Fruit fly (Drosophila melanogaster) whole organism, wandering third instar larva: ENCODE measurements around the gene tll.

ENCODE experiments used
- Abd-B ChIP-seq: fragments of >200 bp; optimal IDR thresholded peaks from 2 replicates; lab custom pipeline; 2017; ENCODE audit warnings: missing biosample characterization, missing genetic modification characterization
- CG32264 ChIP-seq: fragments of 200-800 bp; sonication (Bioruptor generic); optimal IDR thresholded peaks from 2 replicates; lab custom pipeline; 2016; ENCODE audit warnings: missing biosample characterization, missing genetic modification characterization
- CG9705 ChIP-seq: fragments of 200-800 bp; sonication (Bioruptor generic); optimal IDR thresholded peaks from 2 replicates; lab custom pipeline; 2018; ENCODE audit warnings: missing biosample characterization, mild to moderate bottlenecking, missing genetic modification characterization
- CrebA ChIP-seq: fragments of 200-800 bp; sonication (Bioruptor generic); optimal IDR thresholded peaks from 2 replicates; lab custom pipeline; 2016; ENCODE audit warnings: missing biosample characterization, mild to moderate bottlenecking, missing genetic modification characterization, borderline replicate concordance
- Dfd ChIP-seq: fragments of >200 bp; optimal IDR thresholded peaks from 2 replicates; lab custom pipeline; 2017; ENCODE audit warnings: missing biosample characterization, missing genetic modification characterization
- Dif ChIP-seq: fragments of 200-275, 200-300 bp; sonication (Bioruptor generic); optimal IDR thresholded peaks from 2 replicates; lab custom pipeline; 2018; ENCODE audit warnings: missing biosample characterization, missing genetic modification characterization; ENCODE audit not compliant: partially characterized antibody
- GATAd ChIP-seq: sonication (Bioruptor generic); optimal IDR thresholded peaks from 2 replicates; lab custom pipeline; 2016; ENCODE audit warnings: missing biosample characterization, missing genetic modification characterization
- HLH106 ChIP-seq: fragments of 200-800 bp; optimal IDR thresholded peaks from 3 replicates; lab custom pipeline; 2019; ENCODE audit warnings: missing biosample characterization, mild to moderate bottlenecking, missing genetic modification characterization, moderate library complexity
- Hnf4 ChIP-seq: fragments of 200-800 bp; sonication (Bioruptor generic); optimal IDR thresholded peaks from 2 replicates; lab custom pipeline; 2016; ENCODE audit warnings: missing biosample characterization, mild to moderate bottlenecking, missing genetic modification characterization
- Hr78 ChIP-seq: fragments of >200 bp; optimal IDR thresholded peaks from 2 replicates; lab custom pipeline; 2017; ENCODE audit warnings: missing biosample characterization, missing genetic modification characterization
- Hr83 ChIP-seq: fragments of 200-300 bp; sonication (Bioruptor generic); optimal IDR thresholded peaks from 2 replicates; lab custom pipeline; 2016; ENCODE audit warnings: missing biosample characterization, mild to moderate bottlenecking, missing genetic modification characterization, moderate library complexity; ENCODE audit not compliant: poor library complexity, severe bottlenecking
- Jra ChIP-seq: sonication (Bioruptor generic); optimal IDR thresholded peaks from 2 replicates; lab custom pipeline; 2016; ENCODE audit warnings: missing biosample characterization, missing genetic modification characterization
- Mio ChIP-seq: sonication (Bioruptor generic); optimal IDR thresholded peaks from 2 replicates; lab custom pipeline; 2016; ENCODE audit warnings: missing biosample characterization, missing genetic modification characterization
- Myc ChIP-seq: fragments of >200 bp; optimal IDR thresholded peaks from 2 replicates; lab custom pipeline; 2017
- N ChIP-seq: fragments of >200 bp; optimal IDR thresholded peaks from 2 replicates; lab custom pipeline; 2018; ENCODE audit warnings: missing biosample characterization, missing external identifiers, missing genetic modification characterization
- OdsH ChIP-seq: fragments of 200-800 bp; sonication (Bioruptor generic); optimal IDR thresholded peaks from 2 replicates; lab custom pipeline; 2016; ENCODE audit warnings: missing biosample characterization, mild to moderate bottlenecking, missing genetic modification characterization
- Rel ChIP-seq, 2 experiments: fragments of 200-800 bp; sonication (Bioruptor generic) in 1 of 2; optimal IDR thresholded peaks; 2 replicates in 1 of 2; 3 replicates in 1 of 2; lab custom pipeline; 2016 to 2019; ENCODE audit warnings: mild to moderate bottlenecking in 2 of 2, missing biosample characterization in 2 of 2, missing genetic modification characterization in 2 of 2, moderate library complexity in 1 of 2
- Sp1 ChIP-seq: fragments of 200-800 bp; sonication (Bioruptor generic); optimal IDR thresholded peaks from 3 replicates; lab custom pipeline; 2019; ENCODE audit warnings: missing biosample characterization, mild to moderate bottlenecking, missing genetic modification characterization, moderate library complexity
- Vsx2 ChIP-seq: fragments of 200-300, 225-300 bp; sonication (Bioruptor generic); optimal IDR thresholded peaks from 2 replicates; lab custom pipeline; 2018; ENCODE audit warnings: missing biosample characterization, missing genetic modification characterization; ENCODE audit not compliant: partially characterized antibody
- br ChIP-seq: fragments of 200-800 bp; sonication (Bioruptor generic); optimal IDR thresholded peaks from 2 replicates; lab custom pipeline; 2016; ENCODE audit warnings: missing biosample characterization, missing genetic modification characterization
- brk ChIP-seq: fragments of 200-800 bp; sonication (Bioruptor generic); optimal IDR thresholded peaks from 2 replicates; lab custom pipeline; 2016; ENCODE audit warnings: missing biosample characterization, mild to moderate bottlenecking, missing genetic modification characterization
- dl ChIP-seq, 2 experiments: fragments of 175-275, 200-275 bp in 1 of 2; fragments of 200-275 bp in 1 of 2; sonication (Bioruptor generic); optimal IDR thresholded peaks; lab custom pipeline; 2018; ENCODE audit warnings: mild to moderate bottlenecking in 2 of 2, missing biosample characterization in 2 of 2, missing genetic modification characterization in 2 of 2, moderate library complexity in 2 of 2; ENCODE audit not compliant: partially characterized antibody in 2 of 2, insufficient read depth in 1 of 2
- dmrt93B ChIP-seq: fragments of 200-800 bp; sonication (Bioruptor generic); optimal IDR thresholded peaks from 2 replicates; lab custom pipeline; 2018; ENCODE audit warnings: missing biosample characterization, mild to moderate bottlenecking, missing genetic modification characterization
- dsf ChIP-seq: sonication (Bioruptor generic); optimal IDR thresholded peaks from 2 replicates; lab custom pipeline; 2016; ENCODE audit warnings: missing biosample characterization, missing genetic modification characterization, borderline replicate concordance
- ey ChIP-seq: fragments of 200-800 bp; sonication (Bioruptor generic); optimal IDR thresholded peaks from 2 replicates; lab custom pipeline; 2016; ENCODE audit warnings: missing biosample characterization, missing genetic modification characterization
- foxo ChIP-seq, 2 experiments: fragments of 200-800 bp; sonication (Bioruptor generic); optimal IDR thresholded peaks; 2 replicates in 1 of 2; 3 replicates in 1 of 2; lab custom pipeline; 2016 to 2017; ENCODE audit warnings: missing biosample characterization in 2 of 2, missing genetic modification characterization in 2 of 2
- fru ChIP-seq: fragments of 200-800 bp; sonication (Bioruptor generic); optimal IDR thresholded peaks from 3 replicates; lab custom pipeline; 2016; ENCODE audit warnings: missing biosample characterization, mild to moderate bottlenecking, missing genetic modification characterization
- h ChIP-seq: fragments of 200-800 bp; sonication (Bioruptor generic); optimal IDR thresholded peaks from 3 replicates; lab custom pipeline; 2016; ENCODE audit warnings: missing biosample characterization, mild to moderate bottlenecking, missing genetic modification characterization
- jim ChIP-seq: fragments of 175-275, 200-325 bp; sonication (Bioruptor generic); optimal IDR thresholded peaks from 2 replicates; lab custom pipeline; 2016; ENCODE audit warnings: missing biosample characterization, mild to moderate bottlenecking, missing genetic modification characterization
- lola ChIP-seq: fragments of >200 bp; optimal IDR thresholded peaks from 2 replicates; lab custom pipeline; 2017; ENCODE audit warnings: missing biosample characterization, missing genetic modification characterization
- pan ChIP-seq: fragments of >200 bp; optimal IDR thresholded peaks from 2 replicates; lab custom pipeline; 2017
- psq ChIP-seq: fragments of 200-800 bp; sonication (Bioruptor generic); optimal IDR thresholded peaks from 3 replicates; lab custom pipeline; 2017; ENCODE audit warnings: missing biosample characterization, mild to moderate bottlenecking, missing genetic modification characterization, moderate library complexity
- rgr ChIP-seq: fragments of 200-800 bp; sonication (Bioruptor generic); optimal IDR thresholded peaks from 3 replicates; lab custom pipeline; 2016; ENCODE audit warnings: missing biosample characterization, mild to moderate bottlenecking, missing genetic modification characterization
- sage ChIP-seq: fragments of 200-800 bp; sonication (Bioruptor generic); optimal IDR thresholded peaks from 2 replicates; lab custom pipeline; 2016; ENCODE audit warnings: missing biosample characterization, mild to moderate bottlenecking, missing genetic modification characterization
- sv ChIP-seq: fragments of 200-800 bp; sonication (Bioruptor generic); optimal IDR thresholded peaks from 3 replicates; lab custom pipeline; 2016; ENCODE audit warnings: missing biosample characterization, missing genetic modification characterization
- tai ChIP-seq: sonication (Bioruptor generic); optimal IDR thresholded peaks from 2 replicates; lab custom pipeline; 2016; ENCODE audit warnings: missing biosample characterization, missing genetic modification characterization
- usp ChIP-seq: fragments of >200 bp; optimal IDR thresholded peaks from 2 replicates; lab custom pipeline; 2017; ENCODE audit warnings: missing biosample characterization, missing genetic modification characterization
- woc ChIP-seq: sonication (Bioruptor generic); optimal IDR thresholded peaks from 2 replicates; lab custom pipeline; 2016; ENCODE audit warnings: missing biosample characterization, mild to moderate bottlenecking, missing genetic modification characterization

tll gene

dm6 chr3R:30808346-30809286 is 43.5 kb upstream of the tll start, which contains the start of gene cindr:
cindr (plus strand) TSS chr3R:30808617.
- no peak for TF ChIP-seq GATAd
- TF ChIP-seq Rel (GFP tag; optimal IDR thresholded peaks at IDR 0.05; lab: Kevin White, UChicago): no peak
- TF ChIP-seq Rel (tag; optimal IDR thresholded peaks at IDR 0.05; lab: Kevin White, UChicago): peak; percentile 59
- no peak for TF ChIP-seq Hnf4 (GFP tag; lab: Kevin White, UChicago)
- no peak for TF ChIP-seq Hr78 (GFP tag; lab: Kevin White, UChicago)
- peak; percentile 54 for TF ChIP-seq Jra (GFP tag; lab: Kevin White, UChicago)
- no peak for TF ChIP-seq Vsx2 (GFP tag; lab: Kevin White, UChicago)
- TF ChIP-seq dsf: no peak
- peak; percentile 41 for TF ChIP-seq Hr83 (GFP tag; lab: Kevin White, UChicago)
- TF ChIP-seq Sp1 (GFP tag; lab: Kevin White, UChicago): peak; percentile 58
- TF ChIP-seq sage (GFP tag; lab: Kevin White, UChicago): no peak
- TF ChIP-seq h (GFP tag; lab: Kevin White, UChicago): peak; percentile 15
- TF ChIP-seq OdsH (GFP tag; lab: Kevin White, UChicago): no peak
- TF ChIP-seq dl (GFP tag; optimal IDR thresholded peaks at IDR 0.05; lab: Kevin White, UChicago; ENCODE audit: insufficient read depth in 1 of 2, partially characterized antibody in 2 of 2): no peak
- TF ChIP-seq foxo (GFP tag; optimal IDR thresholded peaks at IDR 0.05; lab: Kevin White, UChicago): peak in 1 of 2 experiments; percentile 5
- no peak for TF ChIP-seq lola (GFP tag; lab: Kevin White, UChicago)
- TF ChIP-seq N (GFP tag; lab: Kevin White, UChicago): no peak
- TF ChIP-seq Mio (GFP tag; lab: Kevin White, UChicago): no peak
- TF ChIP-seq dmrt93B: peak; percentile 7
- peak; percentile 36 for TF ChIP-seq Dif (GFP tag; lab: Kevin White, UChicago)
- no peak for TF ChIP-seq usp (GFP tag; lab: Kevin White, UChicago)
- TF ChIP-seq br (GFP tag; lab: Kevin White, UChicago): no peak
- TF ChIP-seq ey: no peak
- no peak for TF ChIP-seq tai (GFP tag; lab: Kevin White, UChicago)
- peak; percentile 39 for TF ChIP-seq HLH106 (tag; lab: Kevin White, UChicago)
- TF ChIP-seq CrebA: no peak
- peak; percentile 92 for TF ChIP-seq psq
- TF ChIP-seq rgr (GFP tag; lab: Kevin White, UChicago): peak; percentile 21
- TF ChIP-seq pan (lab: Kevin White, UChicago): no peak
- TF ChIP-seq Dfd: no peak
- TF ChIP-seq jim (GFP tag; lab: Kevin White, UChicago): no peak
- TF ChIP-seq fru: peak; percentile 25
- no peak for TF ChIP-seq woc
- no peak for TF ChIP-seq Abd-B (GFP tag; lab: Kevin White, UChicago)
- no peak for TF ChIP-seq CG32264 (GFP tag; lab: Kevin White, UChicago)
- peak; percentile 54 for TF ChIP-seq Myc
- TF ChIP-seq sv (GFP tag; lab: Kevin White, UChicago): peak; percentile 24
- TF ChIP-seq CG9705 (GFP tag; lab: Kevin White, UChicago): peak; percentile 26
- TF ChIP-seq brk (GFP tag; lab: Kevin White, UChicago): peak; percentile 37
- TF ChIP-seq, all 38 proteins: peak for 16

- no peak for TF ChIP-seq jim (GFP tag; lab: Kevin White, UChicago)
- TF ChIP-seq woc: peak; percentile 14
Measured at dm6 chr3R:30809287-30809933, 42.7 kb upstream of the tll start.
